Fruit fly (Drosophila melanogaster) whole organism, wandering third instar larva: Measurements from ENCODE around the gene Pp2A-29B.

ENCODE experiments used
- Abd-B ChIP-seq: fragments of >200 bp; optimal IDR thresholded peaks from 2 replicates; lab custom pipeline; 2017; ENCODE audit warnings: missing biosample characterization, missing genetic modification characterization
- CG9705 ChIP-seq: fragments of 200-800 bp; sonication (Bioruptor generic); optimal IDR thresholded peaks from 2 replicates; lab custom pipeline; 2018; ENCODE audit warnings: missing biosample characterization, mild to moderate bottlenecking, missing genetic modification characterization
- Dfd ChIP-seq: fragments of >200 bp; optimal IDR thresholded peaks from 2 replicates; lab custom pipeline; 2017; ENCODE audit warnings: missing biosample characterization, missing genetic modification characterization
- Dif ChIP-seq: fragments of 200-275, 200-300 bp; sonication (Bioruptor generic); optimal IDR thresholded peaks from 2 replicates; lab custom pipeline; 2018; ENCODE audit warnings: missing biosample characterization, missing genetic modification characterization; ENCODE audit not compliant: partially characterized antibody
- Hr78 ChIP-seq: fragments of >200 bp; optimal IDR thresholded peaks from 2 replicates; lab custom pipeline; 2017; ENCODE audit warnings: missing biosample characterization, missing genetic modification characterization
- Mio ChIP-seq: sonication (Bioruptor generic); optimal IDR thresholded peaks from 2 replicates; lab custom pipeline; 2016; ENCODE audit warnings: missing biosample characterization, missing genetic modification characterization
- Rel ChIP-seq, 2 experiments: fragments of 200-800 bp; sonication (Bioruptor generic) in 1 of 2; optimal IDR thresholded peaks; 2 replicates in 1 of 2; 3 replicates in 1 of 2; lab custom pipeline; 2016 to 2019; ENCODE audit warnings: mild to moderate bottlenecking in 2 of 2, missing biosample characterization in 2 of 2, missing genetic modification characterization in 2 of 2, moderate library complexity in 1 of 2
- dsf ChIP-seq: sonication (Bioruptor generic); optimal IDR thresholded peaks from 2 replicates; lab custom pipeline; 2016; ENCODE audit warnings: missing biosample characterization, missing genetic modification characterization, borderline replicate concordance
- jim ChIP-seq: fragments of 175-275, 200-325 bp; sonication (Bioruptor generic); optimal IDR thresholded peaks from 2 replicates; lab custom pipeline; 2016; ENCODE audit warnings: missing biosample characterization, mild to moderate bottlenecking, missing genetic modification characterization
- lola ChIP-seq: fragments of >200 bp; optimal IDR thresholded peaks from 2 replicates; lab custom pipeline; 2017; ENCODE audit warnings: missing biosample characterization, missing genetic modification characterization
- pan ChIP-seq: fragments of >200 bp; optimal IDR thresholded peaks from 2 replicates; lab custom pipeline; 2017
- psq ChIP-seq: fragments of 200-800 bp; sonication (Bioruptor generic); optimal IDR thresholded peaks from 3 replicates; lab custom pipeline; 2017; ENCODE audit warnings: missing biosample characterization, mild to moderate bottlenecking, missing genetic modification characterization, moderate library complexity

DNA sequence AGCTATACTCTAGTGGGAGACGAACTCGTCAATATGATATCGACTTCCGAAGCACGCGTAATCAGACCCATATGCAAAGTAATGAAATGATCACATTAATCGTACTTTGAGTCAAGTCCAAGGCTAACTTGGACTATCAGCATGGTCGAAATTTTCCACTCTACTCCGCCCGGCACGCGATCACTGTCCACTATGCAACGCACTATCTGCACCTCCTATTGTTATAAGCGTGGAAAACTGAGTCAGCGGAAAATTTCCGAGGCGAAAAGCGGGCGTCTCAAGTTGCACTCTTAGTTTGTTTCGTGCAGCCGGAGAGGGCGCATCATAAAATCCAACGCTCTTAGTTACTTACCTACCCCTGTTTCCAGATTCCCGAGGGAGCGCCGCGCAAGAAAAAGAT lies 20.0 kb downstream of the Pp2A-29B start:
- no peak for TF ChIP-seq Dif (GFP tag; lab: Kevin White, UChicago)
- no peak for TF ChIP-seq Hr78 (GFP tag; lab: Kevin White, UChicago)
- no peak for TF ChIP-seq dsf (GFP tag; lab: Kevin White, UChicago)
- no peak for TF ChIP-seq Rel (GFP tag; optimal IDR thresholded peaks at IDR 0.05; lab: Kevin White, UChicago)
- no peak for TF ChIP-seq Rel (tag; optimal IDR thresholded peaks at IDR 0.05; lab: Kevin White, UChicago)
- no peak for TF ChIP-seq lola
- TF ChIP-seq psq, result no peak
- TF ChIP-seq Mio, result no peak
- no peak for TF ChIP-seq pan
- no peak for TF ChIP-seq jim (GFP tag; lab: Kevin White, UChicago)
- no peak for TF ChIP-seq Abd-B (GFP tag; lab: Kevin White, UChicago)
- no peak for TF ChIP-seq Dfd (GFP tag; lab: Kevin White, UChicago)
- no peak for TF ChIP-seq CG9705
